Worm (Caenorhabditis elegans) whole organism, late embryonic: Measurements from ENCODE around the gene meg-4.
A peak's percentile ranks its signal among the peaks of the same experiment; 100 is the strongest.

Experiments
- ahr-1 ChIP-seq: sonication (generic microtip); optimal IDR thresholded peaks from 2 replicates; lab custom pipeline; 2016; ENCODE audit warnings: missing genetic modification characterization, missing compliant biosample characterization
- ceh-14 ChIP-seq: sonication (generic microtip); optimal IDR thresholded peaks from 2 replicates; lab custom pipeline; 2016; ENCODE audit warnings: missing genotype, missing genetic modification characterization, missing compliant biosample characterization
- ceh-18 ChIP-seq: sonication (generic microtip); optimal IDR thresholded peaks from 2 replicates; lab custom pipeline; 2016; ENCODE audit warnings: missing genetic modification characterization, missing compliant biosample characterization
- ceh-2 ChIP-seq: sonication (generic microtip); optimal IDR thresholded peaks from 2 replicates; lab custom pipeline; 2016; ENCODE audit warnings: missing genotype, missing genetic modification characterization, missing compliant biosample characterization
- ceh-34 ChIP-seq: sonication (generic microtip); optimal IDR thresholded peaks from 2 replicates; lab custom pipeline; 2016; ENCODE audit warnings: mild to moderate bottlenecking, missing genetic modification characterization, missing compliant biosample characterization
- ceh-45 ChIP-seq: fragments of 200-800 bp; sonication (Bioruptor generic); IDR thresholded peaks from 2 replicates; pipeline ENCODE4 v1.3.6; 2022; ENCODE audit warnings: missing genetic modification reagents, missing genetic modification characterization, missing compliant biosample characterization
- ceh-48 ChIP-seq: sonication (generic microtip); optimal IDR thresholded peaks from 2 replicates; lab custom pipeline; 2016; ENCODE audit warnings: missing genetic modification characterization, inconsistent platforms, missing compliant biosample characterization
- che-1 ChIP-seq: sonication (generic microtip); optimal IDR thresholded peaks from 2 replicates; lab custom pipeline; 2016; ENCODE audit warnings: mild to moderate bottlenecking, missing genetic modification characterization, missing compliant biosample characterization
- dmd-4 ChIP-seq: sonication (generic microtip); optimal IDR thresholded peaks from 2 replicates; lab custom pipeline; 2016; ENCODE audit warnings: borderline replicate concordance, missing genetic modification characterization, missing compliant biosample characterization
- eyg-1 ChIP-seq: sonication (generic microtip); optimal IDR thresholded peaks from 2 replicates; lab custom pipeline; 2016; ENCODE audit warnings: missing genotype, missing genetic modification characterization, missing compliant biosample characterization
- fkh-10 ChIP-seq: fragments of 150-350 bp; optimal IDR thresholded peaks from 2 replicates; lab custom pipeline; 2014; ENCODE audit warnings: missing biosample characterization, missing genetic modification reagents, missing genetic modification characterization
- fkh-6 ChIP-seq: sonication (generic microtip); optimal IDR thresholded peaks from 2 replicates; lab custom pipeline; 2016; ENCODE audit warnings: missing genetic modification characterization, missing compliant biosample characterization
- hlh-13 ChIP-seq: fragments of 200-800 bp; sonication (Bioruptor generic); optimal IDR thresholded peaks from 2 replicates; lab custom pipeline; 2018; ENCODE audit warnings: mild to moderate bottlenecking, missing genetic modification characterization, missing compliant biosample characterization
- hlh-6 ChIP-seq: sonication (generic microtip); optimal IDR thresholded peaks from 2 replicates; lab custom pipeline; 2016; ENCODE audit warnings: missing genotype, missing genetic modification characterization, missing compliant biosample characterization
- madf-2 ChIP-seq: sonication (generic microtip); optimal IDR thresholded peaks from 2 replicates; lab custom pipeline; 2017; ENCODE audit warnings: missing genetic modification characterization, missing compliant biosample characterization
- nfya-1 ChIP-seq: sonication (generic microtip); optimal IDR thresholded peaks from 2 replicates; lab custom pipeline; 2017; ENCODE audit warnings: missing genetic modification characterization, mild to moderate bottlenecking, missing compliant biosample characterization, antibody characterized with exemption, moderate library complexity
- npax-4 ChIP-seq: sonication (generic microtip); optimal IDR thresholded peaks from 2 replicates; lab custom pipeline; 2016; ENCODE audit warnings: missing genetic modification characterization, missing compliant biosample characterization
- pag-3 ChIP-seq: sonication (generic microtip); optimal IDR thresholded peaks from 2 replicates; lab custom pipeline; 2016; ENCODE audit warnings: missing compliant biosample characterization, missing genetic modification characterization, borderline replicate concordance
- pax-1 ChIP-seq: fragments of 150-350 bp; optimal IDR thresholded peaks from 2 replicates; lab custom pipeline; 2014; ENCODE audit warnings: missing biosample characterization, missing genetic modification characterization
- pha-2 ChIP-seq: sonication (generic microtip); optimal IDR thresholded peaks from 2 replicates; lab custom pipeline; 2017; ENCODE audit warnings: mild to moderate bottlenecking, missing genetic modification characterization, missing compliant biosample characterization
- pha-4 ChIP-seq: fragments of 150-350 bp; optimal IDR thresholded peaks from 2 replicates; lab custom pipeline; 2018; ENCODE audit warnings: missing biosample characterization, missing genetic modification reagents, missing genetic modification characterization
- pqm-1 ChIP-seq: sonication (generic microtip); optimal IDR thresholded peaks from 2 replicates; lab custom pipeline; 2016; ENCODE audit warnings: missing genetic modification characterization, missing compliant biosample characterization
- ref-2 ChIP-seq: sonication (generic microtip); optimal IDR thresholded peaks from 2 replicates; lab custom pipeline; 2016; ENCODE audit warnings: missing genetic modification characterization, missing compliant biosample characterization
- rnt-1 ChIP-seq: sonication (generic microtip); optimal IDR thresholded peaks from 2 replicates; lab custom pipeline; 2016; ENCODE audit warnings: missing genetic modification characterization, missing compliant biosample characterization
- sdc-2 ChIP-seq: sonication (generic microtip); optimal IDR thresholded peaks from 2 replicates; lab custom pipeline; 2016; ENCODE audit warnings: missing genotype, missing genetic modification characterization, missing compliant biosample characterization
- sox-4 ChIP-seq: sonication (generic microtip); optimal IDR thresholded peaks from 2 replicates; lab custom pipeline; 2017; ENCODE audit warnings: mild to moderate bottlenecking, missing genetic modification characterization, inconsistent platforms, missing compliant biosample characterization
- tbx-2 ChIP-seq: sonication (generic microtip); optimal IDR thresholded peaks from 2 replicates; lab custom pipeline; 2016; ENCODE audit warnings: missing genetic modification characterization, missing compliant biosample characterization
- unc-55 ChIP-seq: sonication (generic microtip); optimal IDR thresholded peaks from 2 replicates; lab custom pipeline; 2017; ENCODE audit warnings: missing biosample characterization, missing genetic modification reagents, missing genetic modification characterization
- unc-86 ChIP-seq: sonication (generic microtip); optimal IDR thresholded peaks from 2 replicates; lab custom pipeline; 2016; ENCODE audit warnings: missing genetic modification characterization, missing compliant biosample characterization
- ztf-16 ChIP-seq: sonication (generic microtip); optimal IDR thresholded peaks from 2 replicates; lab custom pipeline; 2017; ENCODE audit warnings: missing genetic modification characterization, missing compliant biosample characterization

meg-4 gene

ce11 chrX:1682558-1682957 is at the start of gene meg-4:
Gene meg-4 (plus strand): TSS chrX:1682954.
- TF ChIP-seq pag-3 (tag; lab: Kevin White, UChicago) (no peak), sdc-2 (tag; lab: Kevin White, UChicago) (peak; percentile 84)

ce11 chrX:1643442-1644096 is 39.2 kb upstream of the meg-4 start:
- TF ChIP-seq sox-4 (tag; lab: Kevin White, UChicago) (no peak), pha-2 (tag; lab: Kevin White, UChicago) (no peak), ahr-1 (tag; lab: Kevin White, UChicago) (no peak), ceh-45 (no peak), pax-1 (tag; lab: Kevin White, UChicago) (no peak), madf-2 (tag; lab: Kevin White, UChicago) (no peak), npax-4 (tag; lab: Kevin White, UChicago) (no peak)
- TF ChIP-seq, all 69 proteins: peak for 0

- TF ChIP-seq nfya-1 (tag; lab: Kevin White, UChicago) (no peak), fkh-10 (no peak), rnt-1 (tag; lab: Kevin White, UChicago) (no peak), ztf-16 (no peak), ceh-48 (tag; lab: Kevin White, UChicago) (no peak), pha-2 (tag; lab: Kevin White, UChicago) (no peak)
These were observed 31.1 kb upstream of the meg-4 start, which contains the start of gene ZK380.4 for ce11 chrX:1651668-1652067. Gene ZK380.4 (minus strand): TSS chrX:1651994.

ce11 chrX:1654146-1654545 is 28.6 kb upstream of the meg-4 start, which contains the start of gene ZK380.6:
Gene ZK380.6 (plus strand): TSS chrX:1654446.
- TF ChIP-seq sdc-2 (tag; lab: Kevin White, UChicago) (peak; percentile 19), ceh-45 (0 out of 2 replicates have a peak, but pooled peaks have one; percentile 11), tbx-2 (tag; lab: Kevin White, UChicago) (no peak)

- TF ChIP-seq che-1 (tag; lab: Kevin White, UChicago) (no peak), eyg-1 (tag; lab: Kevin White, UChicago) (no peak), pqm-1 (tag; lab: Kevin White, UChicago) (no peak)
These were observed 27.5 kb upstream of the meg-4 start, which contains the start of gene tbx-32 for ce11 chrX:1655207-1655606. Gene tbx-32 (plus strand): TSS chrX:1655507.

ce11 chrX:1664925-1665324 is 17.8 kb upstream of the meg-4 start, which contains the start of gene R09H3.2:
Gene R09H3.2 (minus strand): TSS chrX:1665025.
- TF ChIP-seq ceh-48 (tag; lab: Kevin White, UChicago) (no peak), dmd-4 (tag; lab: Kevin White, UChicago) (no peak), ceh-14 (tag; lab: Kevin White, UChicago) (no peak), tbx-2 (tag; lab: Kevin White, UChicago) (no peak), unc-55 (GFP tag; lab: Kevin White, UChicago) (no peak), unc-86 (tag; lab: Kevin White, UChicago) (no peak), hlh-6 (tag; lab: Kevin White, UChicago) (no peak), pha-4 (tag; lab: Kevin White, UChicago) (no peak), ref-2 (tag; lab: Kevin White, UChicago) (no peak), che-1 (tag; lab: Kevin White, UChicago) (no peak), pqm-1 (tag; lab: Kevin White, UChicago) (no peak), hlh-13 (GFP tag; lab: Kevin White, UChicago) (no peak), ceh-2 (tag; lab: Kevin White, UChicago) (no peak), ceh-18 (no peak), ceh-34 (tag; lab: Kevin White, UChicago) (no peak), ceh-45 (no peak), fkh-10 (no peak), fkh-6 (tag; lab: Kevin White, UChicago) (no peak)
